Fruit fly (Drosophila melanogaster) whole organism, prepupa: ENCODE results near the gene CG31055.

ENCODE experiments used
- CG10631 ChIP-seq: fragments of 200-800 bp; sonication (Bioruptor generic); optimal IDR thresholded peaks from 2 replicates; lab custom pipeline; 2016; ENCODE audit warnings: missing biosample characterization, missing genetic modification characterization
- CG10669 ChIP-seq: fragments of 200-800 bp; sonication (Bioruptor generic); optimal IDR thresholded peaks from 3 replicates; lab custom pipeline; 2018; ENCODE audit warnings: missing biosample characterization, mild to moderate bottlenecking, missing genetic modification characterization, moderate library complexity
- CG11294 ChIP-seq: fragments of 200-800 bp; sonication (Bioruptor generic); IDR thresholded peaks from 2 replicates; pipeline ENCODE4 v1.3.6; 2022; ENCODE audit warnings: missing biosample characterization, missing genetic modification characterization
- CG11902 ChIP-seq: fragments of 200-800 bp; sonication (Bioruptor generic); optimal IDR thresholded peaks from 3 replicates; lab custom pipeline; 2016; ENCODE audit warnings: missing biosample characterization, missing genetic modification characterization
- CG16779 ChIP-seq: fragments of 200-800 bp; sonication (Bioruptor generic); optimal IDR thresholded peaks from 3 replicates; lab custom pipeline; 2017; ENCODE audit warnings: missing biosample characterization, mild to moderate bottlenecking, missing genetic modification characterization
- CG4318 ChIP-seq: fragments of 200-800 bp; sonication (Bioruptor generic); optimal IDR thresholded peaks from 3 replicates; lab custom pipeline; 2017; ENCODE audit warnings: missing biosample characterization, mild to moderate bottlenecking, missing genetic modification characterization
- CG6163 ChIP-seq: fragments of 200-800 bp; sonication (Bioruptor generic); IDR thresholded peaks from 3 replicates; pipeline ENCODE4 v1.3.6; 2022; ENCODE audit warnings: missing biosample characterization, missing genetic modification characterization
- CG6276 ChIP-seq: fragments of 200-800 bp; sonication (Bioruptor generic); optimal IDR thresholded peaks from 2 replicates; lab custom pipeline; 2017; ENCODE audit warnings: missing biosample characterization, mild to moderate bottlenecking, missing genetic modification characterization
- CG6792 ChIP-seq: fragments of 200-800 bp; sonication (Bioruptor generic); optimal IDR thresholded peaks from 3 replicates; lab custom pipeline; 2016; ENCODE audit warnings: missing biosample characterization, missing genetic modification characterization
- CG8119 ChIP-seq: fragments of 200-800 bp; sonication (Bioruptor generic); IDR thresholded peaks from 3 replicates; pipeline ENCODE4 v1.3.6; 2022; ENCODE audit warnings: missing biosample characterization, missing genetic modification characterization
- CG8319 ChIP-seq: fragments of 200-800 bp; sonication (Bioruptor generic); optimal IDR thresholded peaks from 3 replicates; lab custom pipeline; 2016; ENCODE audit warnings: missing biosample characterization, missing genetic modification characterization
- CG8632 ChIP-seq: fragments of 200-800 bp; sonication (Bioruptor generic); optimal IDR thresholded peaks from 3 replicates; lab custom pipeline; 2016; ENCODE audit warnings: missing biosample characterization, missing genetic modification characterization
- Eip75B ChIP-seq: fragments of 200-800 bp; sonication (Bioruptor generic); optimal IDR thresholded peaks from 3 replicates; lab custom pipeline; 2016; ENCODE audit warnings: missing biosample characterization, missing genetic modification characterization
- Eip78C ChIP-seq: fragments of 200-800 bp; sonication (Bioruptor generic); peaks from one replicate; lab custom pipeline; 2016; ENCODE audit warnings: missing biosample characterization, missing genetic modification characterization
- Eip93F ChIP-seq: fragments of 200-800 bp; sonication (Bioruptor generic); optimal IDR thresholded peaks from 2 replicates; lab custom pipeline; 2016; ENCODE audit warnings: missing biosample characterization, mild to moderate bottlenecking, missing genetic modification characterization
- Ets96B ChIP-seq: fragments of 200-800 bp; optimal IDR thresholded peaks from 2 replicates; lab custom pipeline; 2019; ENCODE audit warnings: missing biosample characterization, mild to moderate bottlenecking, missing genetic modification characterization, moderate library complexity
- Gug ChIP-seq: fragments of 200-800 bp; sonication (Bioruptor generic); IDR thresholded peaks from 2 replicates; pipeline ENCODE4 v1.3.6; 2022; ENCODE audit warnings: missing biosample characterization, missing genetic modification characterization
- Hr38 ChIP-seq: sonication (Bioruptor generic); optimal IDR thresholded peaks from 2 replicates; lab custom pipeline; 2016; ENCODE audit warnings: missing biosample characterization, missing genetic modification characterization
- Hr4 ChIP-seq: fragments of 200-800 bp; sonication (Bioruptor generic); optimal IDR thresholded peaks from 3 replicates; lab custom pipeline; 2016; ENCODE audit warnings: missing biosample characterization, missing genetic modification characterization
- Lpt ChIP-seq: fragments of 200-800 bp; sonication (Bioruptor generic); optimal IDR thresholded peaks from 3 replicates; lab custom pipeline; 2016; ENCODE audit warnings: missing biosample characterization, missing genetic modification characterization
- Met ChIP-seq: fragments of 200-800 bp; sonication (Bioruptor generic); optimal IDR thresholded peaks from 3 replicates; lab custom pipeline; 2016; ENCODE audit warnings: missing biosample characterization, missing genetic modification characterization
- OdsH ChIP-seq: fragments of 200-800 bp; sonication (Bioruptor generic); optimal IDR thresholded peaks from 3 replicates; lab custom pipeline; 2016; ENCODE audit warnings: missing biosample characterization, missing genetic modification characterization
- Smox ChIP-seq: fragments of 200-800 bp; sonication (Bioruptor generic); optimal IDR thresholded peaks from 3 replicates; lab custom pipeline; 2016; ENCODE audit warnings: missing biosample characterization, missing genetic modification characterization
- Sox102F ChIP-seq: fragments of 200-800 bp; sonication (Bioruptor generic); optimal IDR thresholded peaks from 2 replicates; lab custom pipeline; 2016; ENCODE audit warnings: missing biosample characterization, mild to moderate bottlenecking, missing genetic modification characterization
- Sox15 ChIP-seq: fragments of 200-800 bp; sonication (Bioruptor generic); optimal IDR thresholded peaks from 3 replicates; lab custom pipeline; 2016; ENCODE audit warnings: missing biosample characterization, missing genetic modification characterization
- achi ChIP-seq: fragments of 200-800 bp; sonication (Bioruptor generic); optimal IDR thresholded peaks from 3 replicates; lab custom pipeline; 2016; ENCODE audit warnings: missing biosample characterization, missing genetic modification characterization
- cyc ChIP-seq: fragments of 200-800 bp; sonication (Bioruptor generic); optimal IDR thresholded peaks from 3 replicates; lab custom pipeline; 2016; ENCODE audit warnings: missing biosample characterization, missing genetic modification characterization
- eg ChIP-seq: fragments of 200-800 bp; sonication (Bioruptor generic); IDR thresholded peaks from 3 replicates; pipeline ENCODE4 v1.3.6; 2022; ENCODE audit warnings: missing biosample characterization, missing genetic modification characterization
- fd59A ChIP-seq: fragments of 200-800 bp; sonication (Bioruptor generic); optimal IDR thresholded peaks from 2 replicates; lab custom pipeline; 2017; ENCODE audit warnings: missing biosample characterization, mild to moderate bottlenecking, missing genetic modification characterization, missing genetic modification reagents
- fd85E ChIP-seq: fragments of 200-800 bp; sonication (Bioruptor generic); optimal IDR thresholded peaks from 3 replicates; lab custom pipeline; 2016; ENCODE audit warnings: missing biosample characterization, missing genetic modification characterization
- pdm3 ChIP-seq: fragments of 200-800 bp; sonication (Bioruptor generic); optimal IDR thresholded peaks from 3 replicates; lab custom pipeline; 2016; ENCODE audit warnings: missing biosample characterization, missing genetic modification characterization
- salr ChIP-seq, 2 experiments: fragments of 200-800 bp; sonication (Bioruptor generic); optimal IDR thresholded peaks; 3 replicates each; lab custom pipeline; 2016 to 2018; ENCODE audit warnings: missing biosample characterization in 2 of 2, missing genetic modification characterization in 2 of 2, mild to moderate bottlenecking in 1 of 2
- svp ChIP-seq: fragments of 200-800 bp; sonication (Bioruptor generic); peaks from one replicate; lab custom pipeline; 2016; ENCODE audit warnings: missing biosample characterization, missing genetic modification characterization
- topi ChIP-seq: fragments of 200-800 bp; sonication (Bioruptor generic); optimal IDR thresholded peaks from 3 replicates; lab custom pipeline; 2016; ENCODE audit warnings: missing biosample characterization, missing genetic modification characterization

CG31055 gene

dm6 chr3R:27647817-27648216 lies 40.1 kb downstream of the CG31055 start:
- TF ChIP-seq CG6276 (GFP tag; lab: Kevin White, UChicago) (no peak), Ets96B (tag; lab: Kevin White, UChicago) (no peak), fd59A (no peak), Sox102F (GFP tag; lab: Kevin White, UChicago) (no peak), CG11902 (GFP tag; lab: Kevin White, UChicago) (no peak), salr (GFP tag; optimal IDR thresholded peaks at IDR 0.05; lab: Kevin White, UChicago) (no peak), Hr38 (GFP tag; lab: Kevin White, UChicago) (no peak), CG8119 (GFP tag; lab: Robert Waterston, UW) (no peak), CG8319 (GFP tag; lab: Kevin White, UChicago) (no peak), CG6792 (no peak), Lpt (GFP tag; lab: Kevin White, UChicago) (no peak), CG6163 (GFP tag; lab: Robert Waterston, UW) (no peak)

- TF ChIP-seq topi (GFP tag; lab: Kevin White, UChicago) (no peak), Met (GFP tag; lab: Kevin White, UChicago) (no peak), CG4318 (no peak), eg (no peak), CG11294 (GFP tag; lab: Robert Waterston, UW) (no peak), Lpt (GFP tag; lab: Kevin White, UChicago) (no peak), Smox (GFP tag; lab: Kevin White, UChicago) (no peak), Sox15 (GFP tag; lab: Kevin White, UChicago) (no peak)
Measured at dm6 chr3R:27643080-27643479, 44.9 kb downstream of the CG31055 start.

DNA sequence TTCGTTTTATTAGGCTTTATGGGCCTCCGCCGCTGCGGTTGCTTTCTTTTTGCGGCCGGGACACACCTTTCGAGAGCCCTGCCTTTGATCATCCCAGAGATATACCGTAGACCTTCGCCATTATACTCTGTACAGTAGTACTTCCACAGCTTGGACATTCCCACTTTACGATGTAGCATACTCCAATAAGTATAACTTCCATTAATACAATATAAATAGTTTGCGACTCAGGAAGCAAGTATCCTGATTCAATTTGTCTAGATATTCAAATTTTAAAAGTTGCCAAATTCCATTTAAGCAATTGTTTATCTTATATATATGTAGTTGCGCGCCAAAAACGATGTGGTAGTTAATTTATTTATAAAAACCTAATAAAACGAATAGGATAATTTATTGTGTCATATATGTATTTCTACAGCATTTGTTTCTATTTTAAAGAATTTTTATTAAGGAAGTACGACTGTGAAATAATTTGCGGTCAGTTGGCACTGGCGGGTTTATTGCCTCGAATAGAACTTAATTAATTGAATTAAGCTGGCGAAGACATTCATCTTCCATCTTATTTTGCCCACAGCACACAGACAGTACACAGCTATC lies 50.6 kb downstream of the CG31055 start:
- TF ChIP-seq pdm3 (GFP tag; lab: Kevin White, UChicago) = peak; percentile 11
- TF ChIP-seq svp (GFP tag; lab: Kevin White, UChicago) = peak; percentile 58
- peak; percentile 85 for TF ChIP-seq Eip78C
- TF ChIP-seq cyc = no peak
- peak; percentile 6 for TF ChIP-seq Met (GFP tag; lab: Kevin White, UChicago)
- TF ChIP-seq CG16779 (tag; lab: Kevin White, UChicago) = no peak
- TF ChIP-seq topi (GFP tag; lab: Kevin White, UChicago) = peak; percentile 9
- TF ChIP-seq, all 60 proteins: peak for 5

dm6 chr3R:27636720-27637119 lies 51.2 kb downstream of the CG31055 start:
- TF ChIP-seq CG16779 (tag; lab: Kevin White, UChicago) (no peak), CG8319 (GFP tag; lab: Kevin White, UChicago) (no peak), salr (GFP tag; optimal IDR thresholded peaks at IDR 0.05; lab: Kevin White, UChicago) (no peak), Eip75B (GFP tag; lab: Kevin White, UChicago) (no peak), CG6276 (GFP tag; lab: Kevin White, UChicago) (no peak), Hr4 (GFP tag; lab: Kevin White, UChicago) (no peak), fd85E (GFP tag; lab: Kevin White, UChicago) (no peak), Eip93F (no peak), topi (GFP tag; lab: Kevin White, UChicago) (no peak), CG10669 (GFP tag; lab: Kevin White, UChicago) (no peak), Sox15 (GFP tag; lab: Kevin White, UChicago) (no peak), CG10631 (no peak), achi (no peak), Gug (GFP tag; lab: Robert Waterston, UW) (no peak), CG6792 (no peak), CG8632 (GFP tag; lab: Kevin White, UChicago) (no peak), OdsH (GFP tag; lab: Kevin White, UChicago) (no peak), Lpt (GFP tag; lab: Kevin White, UChicago) (no peak), eg (no peak), pdm3 (GFP tag; lab: Kevin White, UChicago) (no peak)
